Worm (Caenorhabditis elegans) whole organism, young adult: Measurements from ENCODE around the gene pah-1.

Source experiments
- B0019.2 ChIP-seq: fragments of 200-800 bp; sonication (Bioruptor generic); conservative IDR thresholded peaks from 2 replicates; pipeline ENCODE4 v1.3.6; 2022; ENCODE audit warnings: missing genetic modification reagents, missing genetic modification characterization, missing compliant biosample characterization
- C06A6.2 ChIP-seq: fragments of 200-800 bp; sonication (Bioruptor generic); conservative IDR thresholded peaks from 2 replicates; pipeline ENCODE4 v1.3.6; 2022; ENCODE audit warnings: missing genetic modification characterization, missing compliant biosample characterization
- F23B12.7 ChIP-seq: sonication (generic microtip); optimal IDR thresholded peaks from 2 replicates; lab custom pipeline; 2017; ENCODE audit warnings: missing genetic modification characterization, mild to moderate bottlenecking, missing compliant biosample characterization, antibody characterized with exemption, moderate library complexity; ENCODE audit not compliant: insufficient read depth
- F57C9.4 ChIP-seq: sonication (generic microtip); optimal IDR thresholded peaks from 2 replicates; lab custom pipeline; 2017; ENCODE audit warnings: mild to moderate bottlenecking, missing genetic modification characterization, missing compliant biosample characterization
- K11D2.4 ChIP-seq: fragments of 200-800 bp; sonication (Bioruptor generic); IDR thresholded peaks from 2 replicates; pipeline ENCODE4 v1.3.6; 2022; ENCODE audit warnings: missing genetic modification reagents, missing genetic modification characterization, missing compliant biosample characterization
- K12H6.12 ChIP-seq: fragments of 200-800 bp; sonication (Bioruptor generic); optimal IDR thresholded peaks from 2 replicates; lab custom pipeline; 2018; ENCODE audit warnings: mild to moderate bottlenecking, missing genetic modification characterization, missing compliant biosample characterization
- Y53F4B.3 ChIP-seq: fragments of 200-800 bp; sonication (Bioruptor generic); IDR thresholded peaks from 2 replicates; pipeline ENCODE4 v1.3.6; 2022; ENCODE audit warnings: missing genetic modification reagents, missing genetic modification characterization, missing compliant biosample characterization
- Y56A3A.18 ChIP-seq: fragments of 200-800 bp; sonication (Bioruptor generic); IDR thresholded peaks from 2 replicates; pipeline ENCODE4 v1.3.6; 2022; ENCODE audit warnings: missing genetic modification reagents, missing genetic modification characterization, missing compliant biosample characterization
- ZK185.1 ChIP-seq: sonication (generic microtip); optimal IDR thresholded peaks from 2 replicates; lab custom pipeline; 2016; ENCODE audit warnings: mild to moderate bottlenecking, missing genetic modification characterization, missing compliant biosample characterization; ENCODE audit not compliant: poor library complexity, severe bottlenecking
- akir-1 ChIP-seq: fragments of 200-800 bp; sonication (Bioruptor generic); optimal IDR thresholded peaks from 2 replicates; lab custom pipeline; 2018; ENCODE audit warnings: mild to moderate bottlenecking, missing genetic modification characterization, moderate library complexity, missing compliant biosample characterization
- cebp-1 ChIP-seq, 2 experiments: fragments of 200-800 bp in 1 of 2; sonication (Bioruptor generic) in 1 of 2; sonication (generic microtip) in 1 of 2; IDR thresholded peaks in 1 of 2; optimal IDR thresholded peaks in 1 of 2; 2 replicates each; pipeline versions ENCODE4 v1.3.6 to Lab custom; 2017 to 2022; ENCODE audit warnings: missing compliant biosample characterization in 2 of 2, missing genetic modification characterization in 2 of 2, mild to moderate bottlenecking in 1 of 2, missing genetic modification reagents in 1 of 2, moderate library complexity in 1 of 2
- chd-7 ChIP-seq: sonication (generic microtip); optimal IDR thresholded peaks from 2 replicates; lab custom pipeline; 2016; ENCODE audit warnings: mild to moderate bottlenecking, missing genetic modification characterization, moderate library complexity, missing compliant biosample characterization
- die-1 ChIP-seq: sonication (generic microtip); optimal IDR thresholded peaks from 2 replicates; lab custom pipeline; 2016; ENCODE audit warnings: missing genotype, mild to moderate bottlenecking, missing genetic modification characterization, missing compliant biosample characterization
- dox-1 ChIP-seq: fragments of 200-800 bp; sonication (Bioruptor generic); IDR thresholded peaks from 2 replicates; pipeline ENCODE4 v1.3.6; 2022; ENCODE audit warnings: missing genetic modification reagents, missing genetic modification characterization, missing compliant biosample characterization
- dpff-1 ChIP-seq: sonication (generic microtip); optimal IDR thresholded peaks from 2 replicates; lab custom pipeline; 2017; ENCODE audit warnings: mild to moderate bottlenecking, missing genetic modification characterization, missing compliant biosample characterization
- efl-1 ChIP-seq: fragments of 150-350 bp; optimal IDR thresholded peaks from 2 replicates; lab custom pipeline; 2014; ENCODE audit warnings: missing biosample characterization, missing genetic modification reagents, missing genetic modification characterization
- egl-18 ChIP-seq: fragments of 200-800 bp; sonication (Bioruptor generic); IDR thresholded peaks from 2 replicates; pipeline ENCODE4 v1.3.6; 2022; ENCODE audit warnings: missing genetic modification reagents, missing genetic modification characterization, missing compliant biosample characterization
- hmg-1.2 ChIP-seq: fragments of 200-800 bp; sonication (Bioruptor generic); IDR thresholded peaks from 2 replicates; pipeline ENCODE4 v1.3.6; 2022; ENCODE audit warnings: missing genetic modification reagents, missing genetic modification characterization, missing compliant biosample characterization
- lag-1 ChIP-seq: fragments of 200-800 bp; sonication (Bioruptor generic); IDR thresholded peaks from 2 replicates; pipeline ENCODE4 v1.3.6; 2022; ENCODE audit warnings: missing genetic modification reagents, missing genetic modification characterization, missing compliant biosample characterization
- let-607 ChIP-seq, 2 experiments: fragments of 200-800 bp in 1 of 2; sonication (Bioruptor generic) in 1 of 2; sonication (generic microtip) in 1 of 2; optimal IDR thresholded peaks; 2 replicates each; lab custom pipeline; 2016 to 2018; ENCODE audit warnings: mild to moderate bottlenecking in 2 of 2, missing compliant biosample characterization in 2 of 2, missing genetic modification characterization in 2 of 2, moderate library complexity in 2 of 2, missing genotype in 1 of 2
- lin-26 ChIP-seq: fragments of 200-800 bp; sonication (Bioruptor generic); IDR thresholded peaks from 2 replicates; pipeline ENCODE4 v1.3.6; 2022; ENCODE audit warnings: missing genetic modification reagents, missing genetic modification characterization, missing compliant biosample characterization
- lsl-1 ChIP-seq: fragments of 200-800 bp; sonication (Bioruptor generic); optimal IDR thresholded peaks from 2 replicates; lab custom pipeline; 2018; ENCODE audit warnings: mild to moderate bottlenecking, missing genetic modification characterization, moderate library complexity, missing compliant biosample characterization
- mes-4 ChIP-seq: sonication (generic microtip); optimal IDR thresholded peaks from 2 replicates; lab custom pipeline; 2016; ENCODE audit warnings: missing genotype, missing genetic modification characterization, missing compliant biosample characterization
- mxl-1 ChIP-seq: sonication (generic microtip); optimal IDR thresholded peaks from 2 replicates; lab custom pipeline; 2016; ENCODE audit warnings: missing genetic modification characterization, missing compliant biosample characterization
- nfyb-1 ChIP-seq: fragments of 200-800 bp; sonication (Bioruptor generic); IDR thresholded peaks from 2 replicates; pipeline ENCODE4 v1.3.6; 2022; ENCODE audit warnings: missing genetic modification reagents, missing genetic modification characterization, missing compliant biosample characterization
- nhr-120 ChIP-seq: fragments of 200-800 bp; sonication (Bioruptor generic); IDR thresholded peaks from 2 replicates; pipeline ENCODE4 v1.3.6; 2022; ENCODE audit warnings: missing genetic modification characterization, missing compliant biosample characterization
- nhr-179 ChIP-seq: sonication (generic microtip); optimal IDR thresholded peaks from 2 replicates; lab custom pipeline; 2016; ENCODE audit warnings: mild to moderate bottlenecking, missing genetic modification characterization, missing compliant biosample characterization
- snpc-4 ChIP-seq, 5 experiments: fragments of 150-350 bp in 1 of 5; sonication (generic microtip) in 4 of 5; optimal IDR thresholded peaks; 2 replicates each; lab custom pipeline; 2014 to 2018; ENCODE audit warnings: missing genetic modification characterization in 5 of 5, missing biosample characterization in 3 of 5, antibody characterized with exemption in 2 of 5, mild to moderate bottlenecking in 2 of 5, missing compliant biosample characterization in 2 of 5, missing genotype in 2 of 5, moderate library complexity in 2 of 5, missing genetic modification reagents in 1 of 5
- somi-1 ChIP-seq: fragments of 200-800 bp; sonication (Bioruptor generic); optimal IDR thresholded peaks from 2 replicates; lab custom pipeline; 2018; ENCODE audit warnings: mild to moderate bottlenecking, missing genetic modification characterization, missing compliant biosample characterization
- unc-130 ChIP-seq: sonication (generic microtip); optimal IDR thresholded peaks from 2 replicates; lab custom pipeline; 2016; ENCODE audit warnings: missing genetic modification reagents, missing genetic modification characterization, missing compliant biosample characterization
- xnd-1 ChIP-seq: sonication (generic microtip); optimal IDR thresholded peaks from 2 replicates; lab custom pipeline; 2016; ENCODE audit warnings: missing genotype, missing genetic modification reagents, missing genetic modification characterization, missing compliant biosample characterization
- zfh-2 ChIP-seq: fragments of 200-800 bp; sonication (Bioruptor generic); conservative IDR thresholded peaks from 2 replicates; pipeline ENCODE4 v1.3.6; 2022; ENCODE audit warnings: missing genetic modification reagents, missing genetic modification characterization, missing compliant biosample characterization
- zim-3 ChIP-seq: sonication (generic microtip); optimal IDR thresholded peaks from 2 replicates; lab custom pipeline; 2017; ENCODE audit warnings: mild to moderate bottlenecking, missing genetic modification characterization, moderate library complexity, missing compliant biosample characterization
- ztf-25 ChIP-seq: fragments of 200-800 bp; sonication (Bioruptor generic); IDR thresholded peaks from 2 replicates; pipeline ENCODE4 v1.3.6; 2022; ENCODE audit warnings: missing genetic modification reagents, missing genetic modification characterization, missing compliant biosample characterization
- ztf-26 ChIP-seq: sonication (generic microtip); optimal IDR thresholded peaks from 2 replicates; lab custom pipeline; 2017; ENCODE audit warnings: missing genetic modification characterization, missing compliant biosample characterization

Gene pah-1

DNA sequence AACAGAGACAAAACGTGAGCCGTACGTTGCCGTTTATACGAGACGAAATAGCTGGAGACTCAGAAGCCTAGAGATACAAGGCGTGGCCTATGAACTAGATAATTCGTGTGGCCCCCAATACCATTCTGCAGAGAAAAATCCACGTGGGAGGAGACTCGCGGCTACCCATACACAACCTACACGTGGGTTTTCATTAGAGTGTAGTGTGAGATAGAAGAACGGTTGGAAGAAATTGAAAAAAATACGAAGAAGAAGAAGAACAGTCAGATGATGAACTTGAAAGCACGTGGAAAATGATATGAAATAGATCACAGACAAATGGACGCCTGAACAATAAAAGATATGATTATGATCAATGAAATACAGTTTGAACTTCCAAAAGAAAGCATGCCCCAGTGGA lies 1.7 kb downstream of the pah-1 start:
- TF ChIP-seq B0019.2 (GFP tag; lab: Robert Waterston, UW) (no peak), zfh-2 (GFP tag; lab: Robert Waterston, UW) (no peak), die-1 (tag; lab: Kevin White, UChicago) (peak; percentile 11), Y56A3A.18 (GFP tag; lab: Robert Waterston, UW) (no peak), ztf-25 (GFP tag; lab: Robert Waterston, UW) (no peak), unc-130 (no peak), lin-26 (GFP tag; lab: Robert Waterston, UW) (peak; percentile 70; the same call in 1 of the 2 replicates), somi-1 (peak; percentile 80), C06A6.2 (0 out of 2 replicates have a peak, but pooled peaks have one; percentile 20), mes-4 (no peak), mxl-1 (tag; lab: Kevin White, UChicago) (no peak), zim-3 (tag; lab: Kevin White, UChicago) (no peak), K11D2.4 (0 out of 2 replicates have a peak, but pooled peaks have one; percentile 37), cebp-1 (GFP tag; IDR thresholded peaks at IDR 0.05; lab: Robert Waterston, UW) (no peak), cebp-1 (tag; optimal IDR thresholded peaks at IDR 0.05; lab: Kevin White, UChicago) (peak; percentile 29), chd-7 (tag; lab: Kevin White, UChicago) (no peak), lsl-1 (no peak), nfyb-1 (GFP tag; lab: Robert Waterston, UW) (no peak), snpc-4 (GFP tag; optimal IDR thresholded peaks at IDR 0.05; lab: Kevin White, UChicago) (no peak), snpc-4 (tag; optimal IDR thresholded peaks at IDR 0.05; lab: Kevin White, UChicago) (no peak), let-607 (tag; optimal IDR thresholded peaks at IDR 0.05; lab: Kevin White, UChicago) (no peak), nhr-120 (GFP tag; lab: Robert Waterston, UW) (no peak), F57C9.4 (tag; lab: Kevin White, UChicago) (no peak), akir-1 (GFP tag; lab: Kevin White, UChicago) (no peak), efl-1 (GFP tag; lab: Kevin White, UChicago) (no peak), ztf-26 (tag; lab: Kevin White, UChicago) (no peak), nhr-179 (tag; lab: Kevin White, UChicago) (no peak), dox-1 (GFP tag; lab: Robert Waterston, UW) (0 out of 2 replicates have a peak, but pooled peaks have one; percentile 41)

DNA sequence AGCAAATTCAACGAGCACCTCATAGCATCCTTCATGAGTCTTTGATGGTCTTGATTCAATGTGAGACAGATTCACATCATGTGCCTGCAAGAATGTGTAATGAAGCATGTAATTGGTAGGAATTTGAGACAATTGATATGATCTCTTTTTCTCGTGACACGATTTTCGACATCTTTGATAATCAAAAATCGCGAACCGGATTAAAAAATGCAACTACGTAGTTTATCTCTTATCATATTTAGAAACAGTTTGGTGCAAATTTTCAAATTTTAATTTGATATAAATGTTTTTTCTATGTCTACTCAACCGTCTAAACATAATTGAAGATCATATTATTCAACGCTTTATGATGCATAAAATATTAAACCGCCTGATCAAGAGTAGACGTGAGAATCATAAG lies 2.5 kb downstream of the pah-1 start:
- no peak for TF ChIP-seq egl-18 (GFP tag; lab: Robert Waterston, UW)
- TF ChIP-seq hmg-1.2 (GFP tag; lab: Robert Waterston, UW) = no peak
- TF ChIP-seq dpff-1 (tag; lab: Kevin White, UChicago) = no peak
- TF ChIP-seq nhr-120 (GFP tag; lab: Robert Waterston, UW) = no peak
- TF ChIP-seq somi-1 = no peak
- TF ChIP-seq Y53F4B.3 (GFP tag; lab: Robert Waterston, UW) = no peak
- no peak for TF ChIP-seq lag-1 (GFP tag; lab: Robert Waterston, UW)
- TF ChIP-seq F23B12.7 (tag; lab: Kevin White, UChicago) = no peak
- no peak for TF ChIP-seq K12H6.12
- no peak for TF ChIP-seq lin-26 (GFP tag; lab: Robert Waterston, UW)
- TF ChIP-seq ZK185.1 = no peak
- TF ChIP-seq xnd-1 (tag; lab: Kevin White, UChicago) = no peak

DNA sequence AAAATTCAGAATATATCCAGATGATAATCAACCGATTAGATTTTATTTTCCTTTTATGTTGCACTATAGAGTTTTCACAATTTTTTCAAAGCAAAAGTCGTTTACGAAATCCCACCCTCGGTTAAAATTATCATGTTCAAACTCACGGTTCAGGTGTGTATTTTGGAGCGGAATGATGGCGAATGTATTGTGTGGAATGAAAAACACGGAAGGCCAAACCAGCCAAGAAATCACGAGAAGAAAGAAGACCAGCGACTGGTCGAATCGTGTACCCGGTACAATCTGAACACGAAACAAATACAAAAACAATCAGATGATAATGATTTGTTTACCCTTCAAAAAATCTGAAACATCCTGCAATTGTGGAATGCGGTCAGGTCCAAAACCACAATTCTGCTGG lies 3.4 kb downstream of the pah-1 start:
- no peak for TF ChIP-seq cebp-1 (GFP tag; IDR thresholded peaks at IDR 0.05; lab: Robert Waterston, UW)
- TF ChIP-seq cebp-1 (tag; optimal IDR thresholded peaks at IDR 0.05; lab: Kevin White, UChicago) = no peak
